Fruit fly (Drosophila melanogaster) whole organism, embryonic: ENCODE results near the gene qjt.

ENCODE experiments used
- Atf3 ChIP-seq: fragments of 200-800 bp; sonication (Bioruptor generic); optimal IDR thresholded peaks from 3 replicates; lab custom pipeline; 2016; ENCODE audit warnings: missing biosample characterization, missing genetic modification characterization
- CG10274 ChIP-seq: fragments of 200-800 bp; sonication (Bioruptor generic); optimal IDR thresholded peaks from 3 replicates; lab custom pipeline; 2017; ENCODE audit warnings: missing biosample characterization, mild to moderate bottlenecking, missing genetic modification characterization
- CG11093 ChIP-seq: fragments of 200-800 bp; sonication (Bioruptor generic); IDR thresholded peaks from 3 replicates; pipeline ENCODE4 v1.3.6; 2022; ENCODE audit warnings: missing biosample characterization, missing genetic modification characterization
- CG14441 ChIP-seq: fragments of 200-800 bp; sonication (Bioruptor generic); IDR thresholded peaks from 2 replicates; pipeline ENCODE4 v1.3.6; 2022; ENCODE audit warnings: missing biosample characterization, missing genetic modification characterization
- CG15269 ChIP-seq: fragments of 200-800 bp; sonication (Bioruptor generic); optimal IDR thresholded peaks from 2 replicates; lab custom pipeline; 2018; ENCODE audit warnings: missing biosample characterization, mild to moderate bottlenecking, missing genetic modification characterization, moderate library complexity
- CG15514 ChIP-seq: fragments of 200-800 bp; sonication (Bioruptor generic); optimal IDR thresholded peaks from 3 replicates; lab custom pipeline; 2017; ENCODE audit warnings: missing biosample characterization, missing genetic modification characterization, mild to moderate bottlenecking, moderate library complexity, missing genetic modification reagents
- CG15696 ChIP-seq: fragments of 200-800 bp; sonication (Bioruptor generic); optimal IDR thresholded peaks from 2 replicates; lab custom pipeline; 2019; ENCODE audit warnings: missing biosample characterization, mild to moderate bottlenecking, missing genetic modification characterization, moderate library complexity
- CG1602 ChIP-seq: fragments of 200-800 bp; sonication (Bioruptor generic); optimal IDR thresholded peaks from 3 replicates; lab custom pipeline; 2016; ENCODE audit warnings: missing biosample characterization, missing genetic modification characterization
- CG17361 ChIP-seq: fragments of 200-800 bp; sonication (Bioruptor generic); IDR thresholded peaks from 3 replicates; pipeline ENCODE4 v1.3.6; 2022; ENCODE audit warnings: missing biosample characterization, missing genetic modification characterization
- CG18599 ChIP-seq: fragments of 200-800 bp; sonication (Bioruptor generic); optimal IDR thresholded peaks from 3 replicates; lab custom pipeline; 2017; ENCODE audit warnings: missing biosample characterization, missing genetic modification characterization, mild to moderate bottlenecking, moderate library complexity, missing genetic modification reagents
- CG31365 ChIP-seq: fragments of 200-800 bp; sonication (Bioruptor generic); optimal IDR thresholded peaks from 2 replicates; lab custom pipeline; 2018; ENCODE audit warnings: missing biosample characterization, mild to moderate bottlenecking, missing genetic modification characterization
- CG32767 ChIP-seq: fragments of 200-800 bp; sonication (Bioruptor generic); IDR thresholded peaks from 2 replicates; pipeline ENCODE4 v1.3.6; 2022; ENCODE audit warnings: missing biosample characterization, missing genetic modification characterization
- CG33557 ChIP-seq: fragments of 200-800 bp; sonication (Bioruptor generic); optimal IDR thresholded peaks from 2 replicates; lab custom pipeline; 2019; ENCODE audit warnings: missing biosample characterization, mild to moderate bottlenecking, missing genetic modification characterization, moderate library complexity
- CG4282 ChIP-seq: fragments of 200-800 bp; sonication (Bioruptor generic); optimal IDR thresholded peaks from 2 replicates; lab custom pipeline; 2016; ENCODE audit warnings: missing biosample characterization, missing genetic modification characterization
- CG4328 ChIP-seq: fragments of 200-800 bp; sonication (Bioruptor generic); optimal IDR thresholded peaks from 3 replicates; lab custom pipeline; 2017; ENCODE audit warnings: missing biosample characterization, missing genetic modification reagents, missing genetic modification characterization
- CG4730 ChIP-seq: fragments of 200-800 bp; sonication (Bioruptor generic); IDR thresholded peaks from 2 replicates; pipeline ENCODE4 v1.3.6; 2022; ENCODE audit warnings: missing biosample characterization, missing genetic modification characterization
- CG6791 ChIP-seq: fragments of 200-800 bp; sonication (Bioruptor generic); IDR thresholded peaks from 3 replicates; pipeline ENCODE4 v1.3.6; 2022; ENCODE audit warnings: missing biosample characterization, missing genetic modification characterization; ENCODE audit not compliant: partially characterized antibody
- CG8290 ChIP-seq, 3 experiments: fragments of 200-800 bp; sonication (Bioruptor generic); optimal IDR thresholded peaks; 2 replicates each; lab custom pipeline; 2016 to 2019; ENCODE audit warnings: missing biosample characterization in 3 of 3, missing genetic modification characterization in 3 of 3, mild to moderate bottlenecking in 2 of 3, moderate library complexity in 1 of 3
- CG8388 ChIP-seq: fragments of 200-800 bp; sonication (Bioruptor generic); optimal IDR thresholded peaks from 2 replicates; lab custom pipeline; 2019; ENCODE audit warnings: missing biosample characterization, mild to moderate bottlenecking, missing genetic modification characterization, moderate library complexity
- CG9797 ChIP-seq: fragments of 200-800 bp; sonication (Bioruptor generic); optimal IDR thresholded peaks from 3 replicates; lab custom pipeline; 2018; ENCODE audit warnings: missing biosample characterization, mild to moderate bottlenecking, missing genetic modification characterization
- ERR ChIP-seq: fragments of 200-800 bp; sonication (Bioruptor generic); optimal IDR thresholded peaks from 2 replicates; lab custom pipeline; 2016; ENCODE audit warnings: missing biosample characterization, missing genetic modification characterization
- Eip74EF ChIP-seq, 2 experiments: fragments of 200-800 bp in 1 of 2; fragments of >200 bp in 1 of 2; sonication (Bioruptor generic) in 1 of 2; optimal IDR thresholded peaks; 2 replicates each; lab custom pipeline; 2017 to 2019; ENCODE audit warnings: missing biosample characterization in 2 of 2, missing genetic modification characterization in 2 of 2, mild to moderate bottlenecking in 1 of 2, moderate library complexity in 1 of 2
- H2.0 ChIP-seq: fragments of 200-800 bp; sonication (Bioruptor generic); IDR thresholded peaks from 2 replicates; pipeline ENCODE4 v1.3.6; 2022; ENCODE audit warnings: missing biosample characterization, missing genetic modification characterization
- NK7.1 ChIP-seq: fragments of 200-800 bp; sonication (Bioruptor generic); optimal IDR thresholded peaks from 3 replicates; lab custom pipeline; 2016; ENCODE audit warnings: missing biosample characterization, missing genetic modification characterization
- Opbp ChIP-seq: fragments of 200-800 bp; sonication (Bioruptor generic); IDR thresholded peaks from 3 replicates; pipeline ENCODE4 v1.3.6; 2022; ENCODE audit warnings: missing biosample characterization, missing genetic modification characterization; ENCODE audit not compliant: partially characterized antibody
- Optix ChIP-seq: fragments of 200-800 bp; sonication (Bioruptor generic); IDR thresholded peaks from 3 replicates; pipeline ENCODE4 v1.3.6; 2022; ENCODE audit warnings: missing biosample characterization, missing genetic modification characterization
- Ptx1 ChIP-seq: fragments of 200-800 bp; sonication (Bioruptor generic); IDR thresholded peaks from 2 replicates; pipeline ENCODE4 v1.3.6; 2022; ENCODE audit warnings: missing biosample characterization, missing genetic modification characterization
- Rx ChIP-seq: fragments of 200-800 bp; sonication (Bioruptor generic); IDR thresholded peaks from 2 replicates; pipeline ENCODE4 v1.3.6; 2022; ENCODE audit warnings: missing biosample characterization, missing genetic modification characterization
- TFAM ChIP-seq: fragments of 200-800 bp; sonication (Bioruptor generic); optimal IDR thresholded peaks from 2 replicates; lab custom pipeline; 2017; ENCODE audit warnings: missing biosample characterization, missing genetic modification characterization, inconsistent platforms
- Usf ChIP-seq: fragments of 200-800 bp; sonication (Bioruptor generic); optimal IDR thresholded peaks from 2 replicates; lab custom pipeline; 2017; ENCODE audit warnings: missing genotype, missing biosample characterization, missing genetic modification characterization
- al ChIP-seq: fragments of 200-800 bp; sonication (Bioruptor generic); IDR thresholded peaks from 2 replicates; pipeline ENCODE4 v1.3.6; 2022; ENCODE audit warnings: missing biosample characterization, missing genetic modification characterization
- crol ChIP-seq: fragments of 200-800 bp; sonication (Bioruptor generic); IDR thresholded peaks from 2 replicates; pipeline ENCODE4 v1.3.6; 2022; ENCODE audit warnings: missing biosample characterization, missing genetic modification characterization
- cwo ChIP-seq: fragments of 200-800 bp; sonication (Bioruptor generic); optimal IDR thresholded peaks from 3 replicates; lab custom pipeline; 2017; ENCODE audit warnings: missing biosample characterization, missing genetic modification characterization, mild to moderate bottlenecking, moderate library complexity, missing genetic modification reagents
- danr ChIP-seq: fragments of 200-800 bp; sonication (Bioruptor generic); IDR thresholded peaks from 2 replicates; pipeline ENCODE4 v1.3.6; 2022; ENCODE audit warnings: missing biosample characterization, missing genetic modification characterization
- fd64A ChIP-seq: fragments of 200-800 bp; sonication (Bioruptor generic); optimal IDR thresholded peaks from 3 replicates; lab custom pipeline; 2018; ENCODE audit warnings: missing biosample characterization, mild to moderate bottlenecking, missing genetic modification characterization
- grn ChIP-seq: fragments of 200-800 bp; sonication (Bioruptor generic); optimal IDR thresholded peaks from 3 replicates; lab custom pipeline; 2017; ENCODE audit warnings: missing biosample characterization, missing genetic modification characterization
- h ChIP-seq: fragments of >200 bp; optimal IDR thresholded peaks from 2 replicates; lab custom pipeline; 2017
- lab ChIP-seq: fragments of 200-800 bp; sonication (Bioruptor generic); optimal IDR thresholded peaks from 3 replicates; lab custom pipeline; 2017; ENCODE audit warnings: missing biosample characterization, missing genetic modification characterization, mild to moderate bottlenecking, moderate library complexity, missing genetic modification reagents
- lbe ChIP-seq: fragments of 200-800 bp; sonication (Bioruptor generic); optimal IDR thresholded peaks from 2 replicates; lab custom pipeline; 2016; ENCODE audit warnings: missing biosample characterization, mild to moderate bottlenecking, missing genetic modification characterization
- luna ChIP-seq: fragments of 200-800 bp; sonication (Bioruptor generic); optimal IDR thresholded peaks from 2 replicates; lab custom pipeline; 2016; ENCODE audit warnings: missing biosample characterization, missing genetic modification characterization
- odd ChIP-seq: fragments of 200-800 bp; sonication (Bioruptor generic); optimal IDR thresholded peaks from 2 replicates; lab custom pipeline; 2017; ENCODE audit warnings: missing biosample characterization, mild to moderate bottlenecking, missing genetic modification characterization
- prd ChIP-seq, 3 experiments: fragments of >200 bp in 2 of 3; fragments of 200-800 bp in 1 of 3; sonication (Bioruptor generic) in 1 of 3; optimal IDR thresholded peaks in 2 of 3; IDR thresholded peaks in 1 of 3; 2 replicates in 2 of 3; 3 replicates in 1 of 3; pipeline versions ENCODE4 v1.3.6 to Lab custom; 2017 to 2022; ENCODE audit warnings: missing biosample characterization in 1 of 3, missing genetic modification characterization in 1 of 3
- scrt ChIP-seq: fragments of 200-800 bp; sonication (Bioruptor generic); optimal IDR thresholded peaks from 2 replicates; lab custom pipeline; 2018; ENCODE audit warnings: missing biosample characterization, mild to moderate bottlenecking, missing genetic modification characterization, moderate library complexity
- shn ChIP-seq: fragments of 200-800 bp; sonication (Bioruptor generic); optimal IDR thresholded peaks from 3 replicates; lab custom pipeline; 2016; ENCODE audit warnings: missing biosample characterization, missing genetic modification characterization
- sima ChIP-seq: fragments of 200-800 bp; sonication (Bioruptor generic); optimal IDR thresholded peaks from 2 replicates; lab custom pipeline; 2016; ENCODE audit warnings: missing biosample characterization, missing genetic modification characterization
- stc ChIP-seq: fragments of 200-800 bp; sonication (Bioruptor generic); IDR thresholded peaks from 2 replicates; pipeline ENCODE4 v1.3.6; 2022; ENCODE audit warnings: missing biosample characterization, missing genetic modification characterization
- tap ChIP-seq: fragments of 200-800 bp; optimal IDR thresholded peaks from 3 replicates; lab custom pipeline; 2019; ENCODE audit warnings: missing biosample characterization, mild to moderate bottlenecking, missing genetic modification characterization, moderate library complexity
- vfl ChIP-seq: fragments of 200-800 bp; sonication (Bioruptor generic); optimal IDR thresholded peaks from 2 replicates; lab custom pipeline; 2016; ENCODE audit warnings: missing biosample characterization, missing genetic modification characterization
- wdn ChIP-seq: fragments of 200-800 bp; sonication (Bioruptor generic); IDR thresholded peaks from 2 replicates; pipeline ENCODE4 v1.3.6; 2022; ENCODE audit warnings: missing biosample characterization, missing genetic modification characterization
- zfh1 ChIP-seq: fragments of 200-800 bp; sonication (Bioruptor generic); IDR thresholded peaks from 3 replicates; pipeline ENCODE4 v1.3.6; 2022; ENCODE audit warnings: missing biosample characterization, missing genetic modification characterization
- zfh2 ChIP-seq: fragments of 200-800 bp; sonication (Bioruptor generic); optimal IDR thresholded peaks from 2 replicates; lab custom pipeline; 2016; ENCODE audit warnings: missing biosample characterization, missing genetic modification characterization

The qjt gene

DNA sequence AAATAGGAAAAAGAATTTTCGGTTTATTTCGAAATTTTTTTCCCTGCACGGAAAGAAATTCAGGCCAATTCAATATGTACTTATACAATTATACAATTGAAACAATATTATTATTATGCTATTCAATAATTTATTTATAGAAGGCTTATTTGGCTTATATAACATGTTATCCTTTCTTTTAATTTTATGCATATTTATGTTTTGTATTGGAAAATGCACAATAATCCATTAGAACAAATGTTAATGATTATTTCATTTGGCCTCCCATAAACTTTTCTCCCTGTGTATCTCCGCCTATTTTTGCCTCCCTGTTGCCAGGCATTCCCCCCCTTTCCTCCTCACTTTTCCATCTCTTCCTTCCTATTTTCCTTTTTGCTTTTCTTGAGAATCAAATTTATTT is 31.0 kb upstream of the qjt start (continued):
- no peak for TF ChIP-seq CG4282 (GFP tag; lab: Kevin White, UChicago)
- peak; percentile 17 for TF ChIP-seq CG15269 (tag; lab: Kevin White, UChicago)
- TF ChIP-seq CG18599 (GFP tag; lab: Kevin White, UChicago), result peak; percentile 77
- TF ChIP-seq CG15514 (GFP tag; lab: Kevin White, UChicago), result peak; percentile 18
- TF ChIP-seq Eip74EF (GFP tag; optimal IDR thresholded peaks at IDR 0.05; lab: Kevin White, UChicago), result no peak
- TF ChIP-seq sima (GFP tag; lab: Kevin White, UChicago), result no peak
- TF ChIP-seq CG31365 (tag; lab: Kevin White, UChicago), result no peak
- no peak for TF ChIP-seq CG6791 (GFP tag; lab: Robert Waterston, UW)
- no peak for TF ChIP-seq CG14441
- TF ChIP-seq wdn, result no peak
- TF ChIP-seq h (lab: Kevin White, UChicago), result no peak
- TF ChIP-seq shn (GFP tag; lab: Kevin White, UChicago), result no peak
- TF ChIP-seq Optix (GFP tag; lab: Robert Waterston, UW), result no peak
- no peak for TF ChIP-seq ERR
- TF ChIP-seq CG10274 (GFP tag; lab: Kevin White, UChicago), result no peak
- TF ChIP-seq Opbp, result no peak
- TF ChIP-seq CG17361, result peak; percentile 55; the same call in 2 of the 3 replicates
- TF ChIP-seq CG4730 (GFP tag; lab: Robert Waterston, UW), result no peak
- TF ChIP-seq luna (GFP tag; lab: Kevin White, UChicago), result no peak
- no peak for TF ChIP-seq CG8388 (GFP tag; lab: Kevin White, UChicago)
- no peak for TF ChIP-seq CG1602 (GFP tag; lab: Kevin White, UChicago)
- TF ChIP-seq CG8290 (GFP tag; optimal IDR thresholded peaks at IDR 0.05; lab: Kevin White, UChicago), result no peak
- TF ChIP-seq CG8290 (tag; optimal IDR thresholded peaks at IDR 0.05; lab: Kevin White, UChicago), result no peak
- TF ChIP-seq cwo (GFP tag; lab: Kevin White, UChicago), result peak; percentile 43
- TF ChIP-seq TFAM (GFP tag; lab: Kevin White, UChicago), result no peak
- TF ChIP-seq NK7.1 (GFP tag; lab: Kevin White, UChicago), result no peak
- TF ChIP-seq grn (GFP tag; lab: Kevin White, UChicago), result no peak
- no peak for TF ChIP-seq lbe (GFP tag; lab: Kevin White, UChicago)
- no peak for TF ChIP-seq prd (optimal IDR thresholded peaks at IDR 0.05; lab: Kevin White, UChicago)
- 0 out of 3 replicates have a peak, but pooled peaks have one; percentile 36 for TF ChIP-seq prd (GFP tag; IDR thresholded peaks at IDR 0.05; lab: Robert Waterston, UW)
- TF ChIP-seq CG11093, result no peak
- no peak for TF ChIP-seq zfh2 (GFP tag; lab: Kevin White, UChicago)
- no peak for TF ChIP-seq zfh1 (GFP tag; lab: Robert Waterston, UW)
- no peak for TF ChIP-seq Usf (GFP tag; lab: Kevin White, UChicago)
- no peak for TF ChIP-seq al (GFP tag; lab: Robert Waterston, UW)
- no peak for TF ChIP-seq CG15696 (tag; lab: Kevin White, UChicago)
- no peak for TF ChIP-seq Rx (GFP tag; lab: Robert Waterston, UW)
- TF ChIP-seq fd64A (GFP tag; lab: Kevin White, UChicago), result no peak
- TF ChIP-seq scrt (GFP tag; lab: Kevin White, UChicago), result no peak
- TF ChIP-seq crol (GFP tag; lab: Robert Waterston, UW), result no peak
- no peak for TF ChIP-seq CG32767 (GFP tag; lab: Robert Waterston, UW)
- no peak for TF ChIP-seq vfl (GFP tag; lab: Kevin White, UChicago)
- TF ChIP-seq CG4328 (GFP tag; lab: Kevin White, UChicago), result peak; percentile 15
- no peak for TF ChIP-seq Atf3 (GFP tag; lab: Kevin White, UChicago)
- TF ChIP-seq Ptx1 (GFP tag; lab: Robert Waterston, UW), result peak; percentile 47; the same call in 1 of the 2 replicates
- peak; percentile 68 for TF ChIP-seq lab
- TF ChIP-seq CG33557, result no peak
- TF ChIP-seq CG9797 (GFP tag; lab: Kevin White, UChicago), result no peak
- peak; percentile 20 for TF ChIP-seq tap (tag; lab: Kevin White, UChicago)
- no peak for TF ChIP-seq danr (GFP tag; lab: Robert Waterston, UW)
- peak; percentile 10 for TF ChIP-seq odd
- no peak for TF ChIP-seq H2.0 (GFP tag; lab: Robert Waterston, UW)
- TF ChIP-seq stc (GFP tag; lab: Robert Waterston, UW), result no peak
